Worm (Caenorhabditis elegans): ENCODE results near the gene R02E4.1.

R02E4.1 gene

DNA sequence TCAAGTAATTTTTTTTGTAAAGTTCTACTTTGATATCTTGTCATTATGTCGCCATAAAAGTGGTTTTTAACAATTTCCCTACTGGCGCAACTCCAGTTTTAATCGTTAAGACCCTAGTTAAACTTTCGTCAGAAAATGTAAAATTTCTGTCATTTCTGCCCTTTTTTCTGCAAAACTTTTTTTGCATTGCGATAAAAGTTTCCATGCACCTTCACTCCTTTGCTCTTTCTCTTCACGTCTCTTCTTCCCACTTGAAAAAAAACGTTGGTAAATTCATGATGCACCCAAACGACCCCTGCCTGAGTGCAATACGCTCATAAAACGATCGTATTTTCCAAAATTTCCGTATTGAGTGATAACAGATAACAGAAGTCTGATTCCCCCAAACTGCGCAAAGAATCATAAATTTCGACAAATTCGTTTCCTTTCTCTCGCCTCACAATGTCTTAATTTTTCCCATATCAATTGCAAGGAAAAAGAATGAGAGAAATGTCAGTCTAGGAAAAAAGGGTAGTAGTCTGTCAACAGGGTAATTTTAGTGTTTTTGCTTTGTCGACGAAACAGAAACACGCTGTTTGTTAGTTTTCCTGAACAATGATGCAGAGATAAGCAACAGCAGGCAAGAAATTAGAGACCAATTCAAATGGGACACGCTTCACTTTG lies 36.6 kb upstream of the R02E4.1 start:
- TF ChIP-seq nhr-237 (tag; optimal IDR thresholded peaks at IDR 0.05) (no peak), nhr-25 (tag; optimal IDR thresholded peaks at IDR 0.05) (peak; percentile 33), elt-2 (tag; optimal IDR thresholded peaks at IDR 0.05) (peak; percentile 23), nhr-23 (tag; optimal IDR thresholded peaks at IDR 0.05) (peak; percentile 33), egl-5 (tag; optimal IDR thresholded peaks at IDR 0.05) (peak; percentile 79), fkh-2 (tag; optimal IDR thresholded peaks at IDR 0.05) (no peak), mdl-1 (tag; optimal IDR thresholded peaks at IDR 0.05) (peak; percentile 40), elt-3 (tag; optimal IDR thresholded peaks at IDR 0.05) (peak in 1 of 3 experiments; percentile 68), nfya-1 (tag; optimal IDR thresholded peaks at IDR 0.05; ENCODE audit: insufficient read depth) (peak; percentile 23), zag-1 (tag; optimal IDR thresholded peaks at IDR 0.05) (no peak), jun-1 (tag; optimal IDR thresholded peaks at IDR 0.05) (peak; percentile 35), fos-1 (tag; optimal IDR thresholded peaks at IDR 0.05) (no peak), ama-1 (optimal IDR thresholded peaks at IDR 0.05) (peak; percentile 61)

DNA sequence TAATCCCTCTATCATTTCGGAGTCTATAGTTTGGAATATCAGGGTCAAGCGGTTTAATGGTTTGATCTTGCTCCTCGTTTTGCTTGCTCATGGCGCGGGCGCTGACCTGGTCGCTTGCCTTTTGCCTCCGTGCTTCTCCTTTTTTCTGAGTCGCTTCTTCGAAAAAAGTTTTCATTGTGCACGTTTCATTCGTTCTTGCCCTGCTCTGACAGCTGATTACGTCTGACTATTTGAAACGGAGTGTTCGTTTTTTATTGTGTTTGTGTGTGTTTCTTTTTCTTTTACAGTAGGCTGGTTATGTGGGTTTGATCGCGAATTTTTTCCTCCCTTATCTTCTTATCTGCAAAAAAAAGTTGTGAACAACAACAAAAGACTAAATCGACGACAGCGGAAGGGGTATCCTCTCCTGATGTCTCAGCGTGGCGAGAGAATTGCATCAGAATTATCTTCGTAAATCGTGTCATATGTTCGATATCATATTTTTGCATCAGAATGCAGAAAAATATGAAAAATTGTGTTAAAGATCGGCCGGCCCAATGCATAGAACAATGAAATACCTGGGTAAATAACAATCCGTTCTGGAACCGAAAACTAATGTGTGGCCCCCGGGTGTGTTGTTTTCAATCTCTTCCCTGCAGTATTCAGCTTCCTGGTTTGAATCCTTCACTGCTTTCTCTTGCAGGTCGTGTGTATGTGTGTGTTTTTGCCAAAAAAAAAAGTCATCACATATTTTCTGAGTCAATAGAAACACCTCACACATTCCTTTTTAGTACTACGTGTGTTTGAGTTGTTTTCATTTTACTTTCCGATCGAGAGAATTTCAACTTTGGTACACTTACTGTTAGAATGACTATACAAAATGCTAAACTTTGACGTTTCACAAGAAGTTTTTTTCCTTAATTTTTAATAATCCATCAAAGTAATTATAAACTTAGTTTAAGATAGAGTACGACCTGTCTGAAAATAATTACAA lies 35.5 kb upstream of the R02E4.1 start, which contains the start of gene ZK470.4:
TSS of gene ZK470.4 (minus strand) at position 175 of the 973 bp plus-strand sequence.
- TF ChIP-seq eor-1 (tag; optimal IDR thresholded peaks at IDR 0.05) (no peak), pha-4 (tag; optimal IDR thresholded peaks at IDR 0.05) (peak; percentile 58), elt-3 (tag; optimal IDR thresholded peaks at IDR 0.05) (peak in 1 of 3 experiments; percentile 11), nfya-1 (tag; optimal IDR thresholded peaks at IDR 0.05; ENCODE audit: insufficient read depth) (peak; percentile 45), sea-2 (GFP tag; optimal IDR thresholded peaks at IDR 0.05) (no peak), nhr-11 (tag; optimal IDR thresholded peaks at IDR 0.05) (peak; percentile 43), R02D3.7 (tag; optimal IDR thresholded peaks at IDR 0.05) (no peak), unc-62 (GFP tag; optimal IDR thresholded peaks at IDR 0.05) (no peak), ama-1 (optimal IDR thresholded peaks at IDR 0.05) (peak; percentile 65), ztf-4 (tag; optimal IDR thresholded peaks at IDR 0.05) (peak; percentile 73), elt-2 (tag; optimal IDR thresholded peaks at IDR 0.05) (peak; percentile 33)

DNA sequence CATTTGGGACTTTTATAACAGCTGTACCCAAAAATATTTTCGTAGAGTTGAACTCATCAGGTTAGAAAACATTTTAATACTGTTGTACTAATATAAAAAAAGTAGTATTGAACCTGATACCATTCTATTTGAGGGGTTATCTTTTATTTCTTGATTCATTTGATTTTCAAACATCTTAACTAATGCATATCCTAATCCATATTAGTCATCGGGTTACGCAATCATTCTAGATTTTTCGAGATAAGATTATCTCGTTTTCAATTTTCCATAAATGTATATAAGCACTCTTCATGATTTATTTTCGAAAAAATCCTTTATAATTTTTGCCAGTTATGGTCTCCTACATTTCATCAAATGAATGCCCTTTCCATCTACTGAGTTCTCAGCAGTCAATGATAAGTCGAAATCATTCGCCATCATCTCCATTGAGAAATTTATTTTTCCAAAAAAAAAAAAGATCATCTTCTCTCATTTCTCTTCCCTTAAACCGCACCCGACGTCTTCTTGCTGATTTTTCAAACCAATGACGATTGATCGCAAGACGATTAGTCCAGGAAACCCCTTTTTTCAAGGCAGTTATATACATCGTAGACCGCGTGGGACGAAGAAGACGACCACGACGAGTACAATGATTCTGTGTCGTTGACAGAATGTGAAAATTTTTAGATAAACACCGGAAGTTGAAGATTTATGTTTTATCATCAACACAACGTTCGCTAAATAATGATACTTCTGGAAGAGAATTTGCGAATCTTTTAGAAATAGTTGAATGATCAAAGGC lies 34.3 kb upstream of the R02E4.1 start:
- TF ChIP-seq ceh-16 (tag; optimal IDR thresholded peaks at IDR 0.05) (no peak), nhr-23 (tag; optimal IDR thresholded peaks at IDR 0.05) (peak; percentile 50), snpc-4 (tag; optimal IDR thresholded peaks at IDR 0.05) (peak; percentile 0), ztf-11 (tag; optimal IDR thresholded peaks at IDR 0.05) (no peak), pha-4 (tag; optimal IDR thresholded peaks at IDR 0.05) (no peak), zag-1 (tag; optimal IDR thresholded peaks at IDR 0.05) (no peak), fos-1 (tag; optimal IDR thresholded peaks at IDR 0.05) (no peak), nhr-25 (tag; optimal IDR thresholded peaks at IDR 0.05) (peak; percentile 46), ama-1 (optimal IDR thresholded peaks at IDR 0.05) (peak; percentile 54), nhr-12 (tag; optimal IDR thresholded peaks at IDR 0.05) (no peak), nhr-43 (tag; optimal IDR thresholded peaks at IDR 0.05; ENCODE audit: poor library complexity, severe bottlenecking) (peak; percentile 68), nhr-11 (tag; optimal IDR thresholded peaks at IDR 0.05) (no peak)

DNA sequence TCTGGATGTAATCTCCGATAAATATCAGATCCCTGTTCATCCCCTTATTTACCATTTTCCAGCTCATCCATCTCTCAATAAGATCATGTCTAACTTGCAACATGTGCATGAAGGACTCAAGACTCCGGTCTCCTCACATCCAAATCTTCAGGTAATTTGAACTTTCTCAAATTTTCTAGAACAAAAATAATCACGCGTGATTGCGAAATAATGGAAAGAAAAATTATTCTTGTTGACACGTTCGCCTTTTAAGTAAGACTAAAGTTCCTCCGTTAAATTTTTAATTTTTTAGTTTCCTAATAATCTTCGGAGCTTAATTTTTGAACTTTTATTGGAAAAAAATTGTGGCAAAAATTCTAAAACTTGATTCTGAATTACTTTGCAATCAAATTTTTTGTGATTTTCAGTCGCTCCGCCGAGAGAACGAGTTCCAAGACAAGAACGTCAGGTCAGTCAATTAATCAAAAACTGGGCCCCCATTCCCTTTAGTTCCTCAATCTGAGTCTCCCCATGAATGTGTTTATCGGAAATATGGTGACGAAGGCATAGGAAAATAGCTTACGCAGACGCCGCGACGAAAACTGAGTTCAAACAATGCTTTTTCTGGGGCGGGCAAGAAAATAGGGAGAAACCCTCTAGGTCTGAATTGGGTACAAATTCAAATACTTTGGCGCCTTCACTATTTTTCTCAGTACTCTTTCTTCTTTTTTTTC lies 33.3 kb upstream of the R02E4.1 start:
- TF ChIP-seq eor-1 (tag; optimal IDR thresholded peaks at IDR 0.05) (no peak), ceh-9 (tag; optimal IDR thresholded peaks at IDR 0.05) (no peak), nhr-77 (tag; optimal IDR thresholded peaks at IDR 0.05) (no peak), elt-2 (tag; optimal IDR thresholded peaks at IDR 0.05) (peak; percentile 23), unc-39 (tag; optimal IDR thresholded peaks at IDR 0.05) (no peak), R02D3.7 (tag; optimal IDR thresholded peaks at IDR 0.05) (peak; percentile 9), nhr-23 (tag; optimal IDR thresholded peaks at IDR 0.05) (peak; percentile 41), nhr-12 (tag; optimal IDR thresholded peaks at IDR 0.05) (no peak), hmg-11 (tag; optimal IDR thresholded peaks at IDR 0.05) (peak; percentile 19), unc-62 (GFP tag; optimal IDR thresholded peaks at IDR 0.05) (peak; percentile 33), nfya-1 (tag; optimal IDR thresholded peaks at IDR 0.05; ENCODE audit: insufficient read depth) (peak; percentile 51), sea-2 (GFP tag; optimal IDR thresholded peaks at IDR 0.05) (no peak), lin-15B (tag; optimal IDR thresholded peaks at IDR 0.05) (no peak), snpc-4 (tag; optimal IDR thresholded peaks at IDR 0.05) (no peak), nhr-67 (tag; optimal IDR thresholded peaks at IDR 0.05) (no peak), nhr-25 (tag; optimal IDR thresholded peaks at IDR 0.05) (no peak), ZK546.5 (tag; optimal IDR thresholded peaks at IDR 0.05) (no peak), ztf-11 (tag; optimal IDR thresholded peaks at IDR 0.05) (no peak), nhr-43 (tag; optimal IDR thresholded peaks at IDR 0.05; ENCODE audit: poor library complexity, severe bottlenecking) (peak; percentile 65), pqm-1 (tag; optimal IDR thresholded peaks at IDR 0.05) (no peak), elt-3 (tag; optimal IDR thresholded peaks at IDR 0.05) (peak in 2 of 3 experiments; percentile 32 to 68), tbx-2 (tag; optimal IDR thresholded peaks at IDR 0.05) (no peak), ceh-16 (tag; optimal IDR thresholded peaks at IDR 0.05) (no peak), lsy-12 (tag; optimal IDR thresholded peaks at IDR 0.05) (no peak), daf-12 (tag; optimal IDR thresholded peaks at IDR 0.05) (no peak), ama-1 (optimal IDR thresholded peaks at IDR 0.05) (peak; percentile 30), mml-1 (tag; optimal IDR thresholded peaks at IDR 0.05) (no peak)
